Fruit fly (Drosophila melanogaster) whole organism, embryonic: ENCODE data around the gene lectin-37Db.

ENCODE experiments used
- CG10274 ChIP-seq: fragments of 200-800 bp; sonication (Bioruptor generic); optimal IDR thresholded peaks from 3 replicates; lab custom pipeline; 2017; ENCODE audit warnings: missing biosample characterization, mild to moderate bottlenecking, missing genetic modification characterization
- CG10543 ChIP-seq: fragments of 200-800 bp; sonication (Bioruptor generic); optimal IDR thresholded peaks from 3 replicates; lab custom pipeline; 2017; ENCODE audit warnings: missing biosample characterization, mild to moderate bottlenecking, missing genetic modification characterization, moderate library complexity
- CG11093 ChIP-seq: fragments of 200-800 bp; sonication (Bioruptor generic); IDR thresholded peaks from 3 replicates; pipeline ENCODE4 v1.3.6; 2022; ENCODE audit warnings: missing biosample characterization, missing genetic modification characterization
- CG14667 ChIP-seq: fragments of 200-800 bp; sonication (Bioruptor generic); IDR thresholded peaks from 2 replicates; pipeline ENCODE4 v1.3.6; 2022; ENCODE audit warnings: missing biosample characterization, missing genetic modification characterization
- CG14710 ChIP-seq: fragments of 200-800 bp; sonication (Bioruptor generic); optimal IDR thresholded peaks from 3 replicates; lab custom pipeline; 2019; ENCODE audit warnings: missing biosample characterization, mild to moderate bottlenecking, missing genetic modification characterization, moderate library complexity
- CG1832 ChIP-seq: fragments of 200-800 bp; sonication (Bioruptor generic); optimal IDR thresholded peaks from 2 replicates; lab custom pipeline; 2017; ENCODE audit warnings: missing biosample characterization, mild to moderate bottlenecking, missing genetic modification characterization, inconsistent platforms
- CG3163 ChIP-seq: fragments of 200-800 bp; sonication (Bioruptor generic); optimal IDR thresholded peaks from 3 replicates; lab custom pipeline; 2016; ENCODE audit warnings: missing biosample characterization, missing genetic modification characterization
- CG32767 ChIP-seq: fragments of 200-800 bp; sonication (Bioruptor generic); IDR thresholded peaks from 2 replicates; pipeline ENCODE4 v1.3.6; 2022; ENCODE audit warnings: missing biosample characterization, missing genetic modification characterization
- CG34376 ChIP-seq: fragments of 200-800 bp; sonication (Bioruptor generic); optimal IDR thresholded peaks from 2 replicates; lab custom pipeline; 2018; ENCODE audit warnings: missing biosample characterization, mild to moderate bottlenecking, missing genetic modification characterization
- CG34422 ChIP-seq: fragments of 200-800 bp; sonication (Bioruptor generic); IDR thresholded peaks from 3 replicates; pipeline ENCODE4 v1.3.6; 2022; ENCODE audit warnings: missing biosample characterization, missing genetic modification characterization
- CG4360 ChIP-seq: fragments of 200-800 bp; sonication (Bioruptor generic); IDR thresholded peaks from 2 replicates; pipeline ENCODE4 v1.3.6; 2022; ENCODE audit warnings: missing biosample characterization, missing genetic modification characterization
- CG4820 ChIP-seq: fragments of 200-800 bp; sonication (Bioruptor generic); optimal IDR thresholded peaks from 3 replicates; lab custom pipeline; 2016; ENCODE audit warnings: missing biosample characterization, missing genetic modification characterization
- CG6272 ChIP-seq: fragments of 200-800 bp; sonication (Bioruptor generic); IDR thresholded peaks from 2 replicates; pipeline ENCODE4 v1.3.6; 2022; ENCODE audit warnings: missing biosample characterization, missing genetic modification characterization
- CG6689 ChIP-seq: fragments of 200-800 bp; sonication (Bioruptor generic); IDR thresholded peaks from 2 replicates; pipeline ENCODE4 v1.3.6; 2022; ENCODE audit warnings: missing biosample characterization, missing genetic modification characterization
- CG8290 ChIP-seq, 3 experiments: fragments of 200-800 bp; sonication (Bioruptor generic); optimal IDR thresholded peaks; 2 replicates each; lab custom pipeline; 2016 to 2019; ENCODE audit warnings: missing biosample characterization in 3 of 3, missing genetic modification characterization in 3 of 3, mild to moderate bottlenecking in 2 of 3, moderate library complexity in 1 of 3
- CkIIα-i1 ChIP-seq: fragments of 200-800 bp; sonication (Bioruptor generic); IDR thresholded peaks from 2 replicates; pipeline ENCODE4 v1.3.6; 2022; ENCODE audit warnings: missing biosample characterization, missing genetic modification characterization
- CoRest ChIP-seq: fragments of 200-800 bp; sonication (Bioruptor generic); optimal IDR thresholded peaks from 3 replicates; lab custom pipeline; 2018; ENCODE audit warnings: missing biosample characterization, mild to moderate bottlenecking, missing genetic modification characterization, moderate library complexity
- D19B ChIP-seq: fragments of 200-800 bp; sonication (Bioruptor generic); optimal IDR thresholded peaks from 2 replicates; lab custom pipeline; 2017; ENCODE audit warnings: missing biosample characterization, mild to moderate bottlenecking, missing genetic modification characterization
- Dek ChIP-seq: fragments of 200-800 bp; sonication (Bioruptor generic); optimal IDR thresholded peaks from 3 replicates; lab custom pipeline; 2019; ENCODE audit warnings: missing biosample characterization, mild to moderate bottlenecking, missing genetic modification characterization, moderate library complexity
- Jarid2 ChIP-seq: fragments of 200-800 bp; sonication (Bioruptor generic); optimal IDR thresholded peaks from 3 replicates; lab custom pipeline; 2017; ENCODE audit warnings: mild to moderate bottlenecking, missing biosample characterization, missing genetic modification reagents, missing genetic modification characterization
- Lim3 ChIP-seq: fragments of 200-800 bp; sonication (Bioruptor generic); IDR thresholded peaks from 2 replicates; pipeline ENCODE4 v1.3.6; 2022; ENCODE audit warnings: missing biosample characterization, missing genetic modification characterization
- Mes4 ChIP-seq: fragments of 200-800 bp; sonication (Bioruptor generic); optimal IDR thresholded peaks from 2 replicates; lab custom pipeline; 2016; ENCODE audit warnings: missing biosample characterization, missing genetic modification characterization
- Myb ChIP-seq: fragments of 200-800 bp; sonication (Bioruptor generic); optimal IDR thresholded peaks from 2 replicates; lab custom pipeline; 2016; ENCODE audit warnings: missing biosample characterization, missing genetic modification characterization
- Oli ChIP-seq: fragments of 200-800 bp; sonication (Bioruptor generic); optimal IDR thresholded peaks from 2 replicates; lab custom pipeline; 2018; ENCODE audit warnings: missing biosample characterization, mild to moderate bottlenecking, missing genetic modification characterization, moderate library complexity
- Poxn ChIP-seq: fragments of 200-800 bp; sonication (Bioruptor generic); IDR thresholded peaks from 2 replicates; pipeline ENCODE4 v1.3.6; 2022; ENCODE audit warnings: missing biosample characterization, missing genetic modification characterization
- Ravus ChIP-seq: fragments of 200-800 bp; sonication (Bioruptor generic); IDR thresholded peaks from 2 replicates; pipeline ENCODE4 v1.3.6; 2022; ENCODE audit warnings: missing biosample characterization, missing genetic modification characterization
- ase ChIP-seq: fragments of 200-800 bp; sonication (Bioruptor generic); IDR thresholded peaks from 3 replicates; pipeline ENCODE4 v1.3.6; 2022; ENCODE audit warnings: missing biosample characterization, missing genetic modification characterization
- az2 ChIP-seq: fragments of 200-800 bp; sonication (Bioruptor generic); optimal IDR thresholded peaks from 3 replicates; lab custom pipeline; 2016; ENCODE audit warnings: missing biosample characterization, missing genetic modification characterization
- bsh ChIP-seq, 2 experiments: fragments of 200-800 bp; sonication (Bioruptor generic); optimal IDR thresholded peaks; 2 replicates each; lab custom pipeline; 2017 to 2018; ENCODE audit warnings: mild to moderate bottlenecking in 2 of 2, missing biosample characterization in 2 of 2, missing genetic modification characterization in 2 of 2, moderate library complexity in 1 of 2
- cas ChIP-seq: fragments of 200-800 bp; sonication (Bioruptor generic); IDR thresholded peaks from 2 replicates; pipeline ENCODE4 v1.3.6; 2022; ENCODE audit warnings: missing biosample characterization, missing genetic modification characterization
- ci ChIP-seq: fragments of 200-800 bp; sonication (Bioruptor generic); IDR thresholded peaks from 3 replicates; pipeline ENCODE4 v1.3.6; 2022; ENCODE audit warnings: missing biosample characterization, missing genetic modification characterization
- cwo ChIP-seq: fragments of 200-800 bp; sonication (Bioruptor generic); optimal IDR thresholded peaks from 3 replicates; lab custom pipeline; 2017; ENCODE audit warnings: missing biosample characterization, missing genetic modification characterization, mild to moderate bottlenecking, moderate library complexity, missing genetic modification reagents
- dmrt99B ChIP-seq: fragments of 200-800 bp; sonication (Bioruptor generic); optimal IDR thresholded peaks from 2 replicates; lab custom pipeline; 2018; ENCODE audit warnings: missing biosample characterization, mild to moderate bottlenecking, missing genetic modification characterization, moderate library complexity
- ewg ChIP-seq: fragments of 200-800 bp; sonication (Bioruptor generic); optimal IDR thresholded peaks from 3 replicates; lab custom pipeline; 2017; ENCODE audit warnings: mild to moderate bottlenecking, missing biosample characterization, missing genetic modification reagents, missing genetic modification characterization
- exex ChIP-seq: fragments of 200-800 bp; sonication (Bioruptor generic); optimal IDR thresholded peaks from 4 replicates; lab custom pipeline; 2018; ENCODE audit warnings: missing biosample characterization, mild to moderate bottlenecking, missing genetic modification characterization, moderate library complexity
- gem ChIP-seq: fragments of 200-800 bp; sonication (Bioruptor generic); optimal IDR thresholded peaks from 2 replicates; lab custom pipeline; 2019; ENCODE audit warnings: missing biosample characterization, mild to moderate bottlenecking, missing genetic modification characterization, moderate library complexity
- luna ChIP-seq: fragments of 200-800 bp; sonication (Bioruptor generic); optimal IDR thresholded peaks from 2 replicates; lab custom pipeline; 2016; ENCODE audit warnings: missing biosample characterization, missing genetic modification characterization
- maf-S ChIP-seq: fragments of 200-800 bp; sonication (Bioruptor generic); optimal IDR thresholded peaks from 2 replicates; lab custom pipeline; 2016; ENCODE audit warnings: missing biosample characterization, missing genetic modification characterization
- oc ChIP-seq: fragments of 200-800 bp; sonication (Bioruptor generic); optimal IDR thresholded peaks from 2 replicates; lab custom pipeline; 2018; ENCODE audit warnings: missing biosample characterization, mild to moderate bottlenecking, missing genetic modification characterization, moderate library complexity
- odd ChIP-seq: fragments of 200-800 bp; sonication (Bioruptor generic); optimal IDR thresholded peaks from 2 replicates; lab custom pipeline; 2017; ENCODE audit warnings: missing biosample characterization, mild to moderate bottlenecking, missing genetic modification characterization
- pros ChIP-seq: fragments of 200-800 bp; sonication (Bioruptor generic); optimal IDR thresholded peaks from 3 replicates; lab custom pipeline; 2019; ENCODE audit warnings: missing biosample characterization, mild to moderate bottlenecking, missing genetic modification characterization, moderate library complexity
- salm ChIP-seq: fragments of 200-800 bp; sonication (Bioruptor generic); optimal IDR thresholded peaks from 2 replicates; lab custom pipeline; 2018; ENCODE audit warnings: missing biosample characterization, mild to moderate bottlenecking, missing genetic modification characterization
- sim ChIP-seq: fragments of 200-800 bp; sonication (Bioruptor generic); IDR thresholded peaks from 2 replicates; pipeline ENCODE4 v1.3.6; 2022; ENCODE audit warnings: missing biosample characterization, missing genetic modification characterization
- twi ChIP-seq: fragments of 200-800 bp; optimal IDR thresholded peaks from 2 replicates; lab custom pipeline; 2019; ENCODE audit warnings: missing biosample characterization, mild to moderate bottlenecking, missing genetic modification characterization, moderate library complexity
- vfl ChIP-seq: fragments of 200-800 bp; sonication (Bioruptor generic); optimal IDR thresholded peaks from 2 replicates; lab custom pipeline; 2016; ENCODE audit warnings: missing biosample characterization, missing genetic modification characterization
- vvl ChIP-seq: fragments of 200-800 bp; sonication (Bioruptor generic); IDR thresholded peaks from 2 replicates; pipeline ENCODE4 v1.3.6; 2022; ENCODE audit warnings: missing biosample characterization, missing genetic modification characterization
- wek ChIP-seq: fragments of 200-800 bp; sonication (Bioruptor generic); optimal IDR thresholded peaks from 3 replicates; lab custom pipeline; 2018; ENCODE audit warnings: missing biosample characterization, mild to moderate bottlenecking, missing genetic modification characterization, moderate library complexity
- zen2 ChIP-seq: fragments of 200-800 bp; sonication (Bioruptor generic); IDR thresholded peaks from 3 replicates; pipeline ENCODE4 v1.3.6; 2022; ENCODE audit warnings: missing biosample characterization, missing genetic modification characterization; ENCODE audit not compliant: partially characterized antibody

Gene lectin-37Db

dm6 chr2L:19434260-19434659 lies 15.4 kb downstream of the lectin-37Db start (continued):
- TF ChIP-seq Mes4 (GFP tag; lab: Kevin White, UChicago) (no peak), CG32767 (GFP tag; lab: Robert Waterston, UW) (no peak), CG6689 (no peak), CG14667 (GFP tag; lab: Robert Waterston, UW) (no peak), CG4360 (GFP tag; lab: Robert Waterston, UW) (no peak), CG4820 (GFP tag; lab: Kevin White, UChicago) (no peak), CG10543 (GFP tag; lab: Kevin White, UChicago) (peak; percentile 53), CG1832 (GFP tag; lab: Kevin White, UChicago) (no peak), ewg (GFP tag; lab: Kevin White, UChicago) (peak; percentile 16), wek (GFP tag; lab: Kevin White, UChicago) (peak; percentile 85), exex (tag; lab: Kevin White, UChicago) (peak; percentile 56), cas (GFP tag; lab: Robert Waterston, UW) (no peak), Oli (tag; lab: Kevin White, UChicago) (no peak), CG6272 (no peak), CG3163 (GFP tag; lab: Kevin White, UChicago) (no peak), twi (tag; lab: Kevin White, UChicago) (no peak), CoRest (no peak), Ravus (GFP tag; lab: Robert Waterston, UW) (no peak), CkIIα-i1 (GFP tag; lab: Robert Waterston, UW) (no peak), maf-S (GFP tag; lab: Kevin White, UChicago) (no peak), CG14710 (tag; lab: Kevin White, UChicago) (peak; percentile 72), Myb (GFP tag; lab: Kevin White, UChicago) (no peak), Lim3 (GFP tag; lab: Robert Waterston, UW) (no peak), salm (peak; percentile 83), Dek (tag; lab: Kevin White, UChicago) (no peak), ase (no peak), sim (GFP tag; lab: Robert Waterston, UW) (no peak)

dm6 chr2L:19438685-19439597 lies 20.1 kb downstream of the lectin-37Db start:
- TF ChIP-seq CG11093 (GFP tag; lab: Robert Waterston, UW) = 0 out of 3 replicates have a peak, but pooled peaks have one; percentile 9
- TF ChIP-seq CG8290 (GFP tag; optimal IDR thresholded peaks at IDR 0.05; lab: Kevin White, UChicago) = no peak
- TF ChIP-seq CG8290 (tag; optimal IDR thresholded peaks at IDR 0.05; lab: Kevin White, UChicago) = no peak
- 0 out of 3 replicates have a peak, but pooled peaks have one; percentile 16 for TF ChIP-seq ci (GFP tag; lab: Robert Waterston, UW)
- TF ChIP-seq bsh (GFP tag; optimal IDR thresholded peaks at IDR 0.05; lab: Kevin White, UChicago) = peak in 1 of 2 experiments; percentile 6
- no peak for TF ChIP-seq CG10274 (GFP tag; lab: Kevin White, UChicago)
- TF ChIP-seq CG34376 = no peak
- no peak for TF ChIP-seq luna
- TF ChIP-seq zen2 = no peak
- TF ChIP-seq Jarid2 = peak; percentile 43
- TF ChIP-seq dmrt99B (tag; lab: Kevin White, UChicago) = peak; percentile 10
- TF ChIP-seq cwo (GFP tag; lab: Kevin White, UChicago) = peak; percentile 86
- TF ChIP-seq CG34422 (GFP tag; lab: Robert Waterston, UW) = peak; percentile 17; the same call in 1 of the 3 replicates
- no peak for TF ChIP-seq oc (tag; lab: Kevin White, UChicago)
- peak; percentile 84; the same call in 1 of the 2 replicates for TF ChIP-seq vvl
- TF ChIP-seq vfl (GFP tag; lab: Kevin White, UChicago) = no peak
- peak; percentile 85 for TF ChIP-seq pros (GFP tag; lab: Kevin White, UChicago)
- no peak for TF ChIP-seq Poxn (GFP tag; lab: Robert Waterston, UW)
- no peak for TF ChIP-seq D19B (GFP tag; lab: Kevin White, UChicago)
- 0 out of 2 replicates have a peak, but pooled peaks have one; percentile 21 for TF ChIP-seq CG32767 (GFP tag; lab: Robert Waterston, UW)
- TF ChIP-seq gem (tag; lab: Kevin White, UChicago) = peak; percentile 8
- TF ChIP-seq Mes4 (GFP tag; lab: Kevin White, UChicago) = no peak
- TF ChIP-seq az2 = peak; percentile 9
- TF ChIP-seq odd (GFP tag; lab: Kevin White, UChicago) = no peak
